Worm (Caenorhabditis elegans): ENCODE measurements around the gene C15C8.7.

- TF ChIP-seq aly-2 (tag; optimal IDR thresholded peaks at IDR 0.05) (no peak), snpc-4 (tag; optimal IDR thresholded peaks at IDR 0.05) (no peak), nhr-6 (tag; optimal IDR thresholded peaks at IDR 0.05) (no peak), nhr-77 (tag; optimal IDR thresholded peaks at IDR 0.05) (no peak), ztf-4 (tag; optimal IDR thresholded peaks at IDR 0.05) (no peak), fos-1 (tag; optimal IDR thresholded peaks at IDR 0.05) (no peak), unc-55 (GFP tag; optimal IDR thresholded peaks at IDR 0.05) (no peak), ama-1 (optimal IDR thresholded peaks at IDR 0.05) (no peak), unc-62 (GFP tag; optimal IDR thresholded peaks at IDR 0.05) (no peak), nhr-11 (tag; optimal IDR thresholded peaks at IDR 0.05) (no peak), mdl-1 (tag; optimal IDR thresholded peaks at IDR 0.05) (no peak), F13H6.1 (tag; optimal IDR thresholded peaks at IDR 0.05) (no peak), lin-13 (GFP tag; optimal IDR thresholded peaks at IDR 0.05) (no peak), lin-39 (tag; optimal IDR thresholded peaks at IDR 0.05) (no peak)
These were observed 18.6 kb upstream of the C15C8.7 start, which contains the start of the genes abcf-1 and scc-3 for ce11 chrV:12763291-12763995.

Data from whole organism, L2 larva.